Worm (Caenorhabditis elegans) whole organism, young adult: ENCODE measurements around the gene sli-1.

Experiments used
- Y56A3A.18 ChIP-seq: fragments of 200-800 bp; sonication (Bioruptor generic); IDR thresholded peaks from 2 replicates; pipeline ENCODE4 v1.3.6; 2022; ENCODE audit warnings: missing genetic modification reagents, missing genetic modification characterization, missing compliant biosample characterization
- pbrm-1 ChIP-seq: fragments of 200-800 bp; sonication (Bioruptor generic); IDR thresholded peaks from 2 replicates; pipeline ENCODE4 v1.3.6; 2022; ENCODE audit warnings: missing genetic modification reagents, missing genetic modification characterization, missing compliant biosample characterization
- rcor-1 ChIP-seq: fragments of 200-800 bp; sonication (Bioruptor generic); IDR thresholded peaks from 2 replicates; pipeline ENCODE4 v1.3.6; 2022; ENCODE audit warnings: missing genetic modification reagents, missing genetic modification characterization, missing compliant biosample characterization
- unc-130 ChIP-seq: sonication (generic microtip); optimal IDR thresholded peaks from 2 replicates; lab custom pipeline; 2016; ENCODE audit warnings: missing genetic modification reagents, missing genetic modification characterization, missing compliant biosample characterization
- ztf-22 ChIP-seq: fragments of 200-800 bp; sonication (Bioruptor generic); optimal IDR thresholded peaks from 2 replicates; lab custom pipeline; 2018; ENCODE audit warnings: mild to moderate bottlenecking, missing genetic modification characterization, moderate library complexity, missing compliant biosample characterization

ce11 chrX:726295-726694, 527 bp upstream of the sli-1 start:
- TF ChIP-seq unc-130 (GFP tag; lab: Kevin White, UChicago) (no peak), pbrm-1 (GFP tag; lab: Robert Waterston, UW) (no peak), rcor-1 (GFP tag; lab: Robert Waterston, UW) (no peak), Y56A3A.18 (GFP tag; lab: Robert Waterston, UW) (no peak), ztf-22 (GFP tag; lab: Kevin White, UChicago) (no peak)
